Worm (Caenorhabditis elegans) whole organism, midembryonic: ENCODE measurements around the gene Y67D8C.22.

Experiments
- ref-1 ChIP-seq: fragments of 200-800 bp; sonication (Bioruptor generic); conservative IDR thresholded peaks from 2 replicates; pipeline ENCODE4 v1.3.6; 2022; ENCODE audit warnings: missing genetic modification reagents, missing genetic modification characterization, missing compliant biosample characterization
- tab-1 ChIP-seq: fragments of 200-800 bp; sonication (Bioruptor generic); IDR thresholded peaks from 2 replicates; pipeline ENCODE4 v1.3.6; 2022; ENCODE audit warnings: missing genetic modification characterization, missing compliant biosample characterization

- no peak for TF ChIP-seq tab-1
- TF ChIP-seq ref-1 (GFP tag; lab: Robert Waterston, UW): no peak
These were observed 29.2 kb downstream of the Y67D8C.22 start for ce11 chrIV:3046889-3047288.
